Fruit fly (Drosophila melanogaster) whole organism, embryonic: ENCODE results near the gene Col4a1.

Experiments
- CG10274 ChIP-seq: fragments of 200-800 bp; sonication (Bioruptor generic); optimal IDR thresholded peaks from 3 replicates; lab custom pipeline; 2017; ENCODE audit warnings: missing biosample characterization, mild to moderate bottlenecking, missing genetic modification characterization
- CG10543 ChIP-seq: fragments of 200-800 bp; sonication (Bioruptor generic); optimal IDR thresholded peaks from 3 replicates; lab custom pipeline; 2017; ENCODE audit warnings: missing biosample characterization, mild to moderate bottlenecking, missing genetic modification characterization, moderate library complexity
- CG10979 ChIP-seq: fragments of 200-800 bp; sonication (Bioruptor generic); optimal IDR thresholded peaks from 2 replicates; lab custom pipeline; 2018; ENCODE audit warnings: missing biosample characterization, mild to moderate bottlenecking, missing genetic modification characterization, moderate library complexity
- CG12769 ChIP-seq: fragments of 200-800 bp; sonication (Bioruptor generic); optimal IDR thresholded peaks from 2 replicates; lab custom pipeline; 2019; ENCODE audit warnings: missing biosample characterization, mild to moderate bottlenecking, missing genetic modification characterization, moderate library complexity
- CG15479 ChIP-seq: fragments of 200-800 bp; sonication (Bioruptor generic); optimal IDR thresholded peaks from 3 replicates; lab custom pipeline; 2019; ENCODE audit warnings: missing biosample characterization, mild to moderate bottlenecking, missing genetic modification characterization, moderate library complexity
- CG16779 ChIP-seq: fragments of 200-800 bp; sonication (Bioruptor generic); IDR thresholded peaks from 2 replicates; pipeline ENCODE4 v1.3.6; 2022; ENCODE audit warnings: missing biosample characterization, missing genetic modification characterization
- CG16815 ChIP-seq: fragments of 200-800 bp; sonication (Bioruptor generic); optimal IDR thresholded peaks from 3 replicates; lab custom pipeline; 2017; ENCODE audit warnings: missing biosample characterization, mild to moderate bottlenecking, missing genetic modification characterization
- CG17385 ChIP-seq: fragments of 200-800 bp; sonication (Bioruptor generic); optimal IDR thresholded peaks from 3 replicates; lab custom pipeline; 2018; ENCODE audit warnings: missing biosample characterization, mild to moderate bottlenecking, missing genetic modification characterization
- CG17802 ChIP-seq: fragments of 200-800 bp; sonication (Bioruptor generic); optimal IDR thresholded peaks from 2 replicates; lab custom pipeline; 2018; ENCODE audit warnings: missing biosample characterization, mild to moderate bottlenecking, missing genetic modification characterization, moderate library complexity
- CG17912 ChIP-seq: fragments of 200-800 bp; sonication (Bioruptor generic); optimal IDR thresholded peaks from 2 replicates; lab custom pipeline; 2018; ENCODE audit warnings: missing biosample characterization, mild to moderate bottlenecking, missing genetic modification characterization
- CG30431 ChIP-seq: fragments of 200-800 bp; sonication (Bioruptor generic); optimal IDR thresholded peaks from 2 replicates; lab custom pipeline; 2017; ENCODE audit warnings: missing biosample characterization, missing genetic modification characterization
- CG32532 ChIP-seq: fragments of 200-800 bp; sonication (Bioruptor generic); IDR thresholded peaks from 2 replicates; pipeline ENCODE4 v1.3.6; 2022; ENCODE audit warnings: missing biosample characterization, missing genetic modification characterization
- CG3407 ChIP-seq: fragments of 200-800 bp; sonication (Bioruptor generic); optimal IDR thresholded peaks from 2 replicates; lab custom pipeline; 2018; ENCODE audit warnings: missing biosample characterization, mild to moderate bottlenecking, missing genetic modification characterization
- CG34376 ChIP-seq: fragments of 200-800 bp; sonication (Bioruptor generic); optimal IDR thresholded peaks from 2 replicates; lab custom pipeline; 2018; ENCODE audit warnings: missing biosample characterization, mild to moderate bottlenecking, missing genetic modification characterization
- CG5953 ChIP-seq: fragments of 200-800 bp; sonication (Bioruptor generic); IDR thresholded peaks from 2 replicates; pipeline ENCODE4 v1.3.6; 2022; ENCODE audit warnings: missing biosample characterization, missing genetic modification characterization
- CG6272 ChIP-seq: fragments of 200-800 bp; sonication (Bioruptor generic); IDR thresholded peaks from 2 replicates; pipeline ENCODE4 v1.3.6; 2022; ENCODE audit warnings: missing biosample characterization, missing genetic modification characterization
- CG8089 ChIP-seq: fragments of 200-800 bp; sonication (Bioruptor generic); optimal IDR thresholded peaks from 3 replicates; lab custom pipeline; 2016; ENCODE audit warnings: missing biosample characterization, missing genetic modification characterization
- CG8765 ChIP-seq: fragments of 200-800 bp; sonication (Bioruptor generic); IDR thresholded peaks from 2 replicates; pipeline ENCODE4 v1.3.6; 2022; ENCODE audit warnings: missing biosample characterization, missing genetic modification characterization
- CG9215 ChIP-seq: fragments of 200-800 bp; sonication (Bioruptor generic); IDR thresholded peaks from 2 replicates; pipeline ENCODE4 v1.3.6; 2022; ENCODE audit warnings: missing biosample characterization, missing genetic modification characterization
- Deaf1 ChIP-seq: fragments of 200-800 bp; optimal IDR thresholded peaks from 3 replicates; lab custom pipeline; 2019; ENCODE audit warnings: missing biosample characterization, mild to moderate bottlenecking, missing genetic modification characterization, moderate library complexity
- Dek ChIP-seq: fragments of 200-800 bp; sonication (Bioruptor generic); optimal IDR thresholded peaks from 3 replicates; lab custom pipeline; 2019; ENCODE audit warnings: missing biosample characterization, mild to moderate bottlenecking, missing genetic modification characterization, moderate library complexity
- E2f2 ChIP-seq: fragments of 200-800 bp; sonication (Bioruptor generic); IDR thresholded peaks from 2 replicates; pipeline ENCODE4 v1.3.6; 2022; ENCODE audit warnings: missing biosample characterization, missing genetic modification characterization
- HLH54F ChIP-seq: fragments of 200-800 bp; sonication (Bioruptor generic); optimal IDR thresholded peaks from 3 replicates; lab custom pipeline; 2016; ENCODE audit warnings: missing biosample characterization, missing genetic modification characterization
- Med ChIP-seq: fragments of 200-800 bp; sonication (Bioruptor generic); peaks from one replicate; lab custom pipeline; 2016; ENCODE audit warnings: missing biosample characterization, missing genetic modification characterization, mild to moderate bottlenecking, inconsistent platforms, moderate library complexity
- Mes4 ChIP-seq: fragments of 200-800 bp; sonication (Bioruptor generic); optimal IDR thresholded peaks from 2 replicates; lab custom pipeline; 2016; ENCODE audit warnings: missing biosample characterization, missing genetic modification characterization
- Myb ChIP-seq: fragments of 200-800 bp; sonication (Bioruptor generic); optimal IDR thresholded peaks from 2 replicates; lab custom pipeline; 2016; ENCODE audit warnings: missing biosample characterization, missing genetic modification characterization
- Pdp1 ChIP-seq, 2 experiments: fragments of 200-800 bp; sonication (Bioruptor generic); optimal IDR thresholded peaks; 3 replicates each; lab custom pipeline; 2016; ENCODE audit warnings: missing biosample characterization in 2 of 2, missing genetic modification characterization in 2 of 2, mild to moderate bottlenecking in 1 of 2, moderate library complexity in 1 of 2
- Ravus ChIP-seq: fragments of 200-800 bp; sonication (Bioruptor generic); IDR thresholded peaks from 2 replicates; pipeline ENCODE4 v1.3.6; 2022; ENCODE audit warnings: missing biosample characterization, missing genetic modification characterization
- Scr ChIP-seq: fragments of 200-800 bp; sonication (Bioruptor generic); IDR thresholded peaks from 2 replicates; pipeline ENCODE4 v1.3.6; 2022; ENCODE audit warnings: missing biosample characterization, missing genetic modification characterization; ENCODE audit not compliant: partially characterized antibody
- Ssrp ChIP-seq: fragments of 200-800 bp; sonication (Bioruptor generic); optimal IDR thresholded peaks from 2 replicates; lab custom pipeline; 2018; ENCODE audit warnings: missing biosample characterization, mild to moderate bottlenecking, missing genetic modification characterization, moderate library complexity
- Taf1 ChIP-seq: fragments of 200-800 bp; sonication (Bioruptor generic); IDR thresholded peaks from 2 replicates; pipeline ENCODE4 v1.3.6; 2022; ENCODE audit warnings: missing biosample characterization, missing genetic modification characterization
- Trl ChIP-seq, 3 experiments: fragments of >200 bp in 2 of 3; fragments of 200-800 bp in 1 of 3; sonication (Bioruptor generic) in 1 of 3; optimal IDR thresholded peaks; 2 replicates in 1 of 3; 3 replicates in 2 of 3; lab custom pipeline; 2016 to 2017; ENCODE audit warnings: missing biosample characterization in 1 of 3, missing genetic modification characterization in 1 of 3
- ase ChIP-seq: fragments of 200-800 bp; sonication (Bioruptor generic); IDR thresholded peaks from 3 replicates; pipeline ENCODE4 v1.3.6; 2022; ENCODE audit warnings: missing biosample characterization, missing genetic modification characterization
- ato ChIP-seq: fragments of 200-800 bp; sonication (Bioruptor generic); IDR thresholded peaks from 2 replicates; pipeline ENCODE4 v1.3.6; 2022; ENCODE audit warnings: missing biosample characterization, missing genetic modification characterization; ENCODE audit not compliant: partially characterized antibody
- bbx ChIP-seq: fragments of 200-800 bp; sonication (Bioruptor generic); IDR thresholded peaks from 2 replicates; pipeline ENCODE4 v1.3.6; 2022; ENCODE audit warnings: missing biosample characterization, missing genetic modification characterization; ENCODE audit not compliant: partially characterized antibody
- chinmo ChIP-seq: fragments of 200-800 bp; sonication (Bioruptor generic); IDR thresholded peaks from 4 replicates; pipeline ENCODE4 v1.3.6; 2022; ENCODE audit warnings: missing biosample characterization, missing genetic modification characterization; ENCODE audit not compliant: partially characterized antibody
- disco-r ChIP-seq: fragments of 200-800 bp; sonication (Bioruptor generic); optimal IDR thresholded peaks from 2 replicates; lab custom pipeline; 2016; ENCODE audit warnings: missing biosample characterization, missing genetic modification characterization
- dm ChIP-seq: fragments of 200-800 bp; sonication (Bioruptor generic); optimal IDR thresholded peaks from 3 replicates; lab custom pipeline; 2016; ENCODE audit warnings: missing biosample characterization, missing genetic modification characterization
- dmrt11E ChIP-seq: fragments of 200-800 bp; sonication (Bioruptor generic); optimal IDR thresholded peaks from 3 replicates; lab custom pipeline; 2018; ENCODE audit warnings: missing biosample characterization, mild to moderate bottlenecking, missing genetic modification characterization, moderate library complexity
- exex ChIP-seq: fragments of 200-800 bp; sonication (Bioruptor generic); optimal IDR thresholded peaks from 4 replicates; lab custom pipeline; 2018; ENCODE audit warnings: missing biosample characterization, mild to moderate bottlenecking, missing genetic modification characterization, moderate library complexity
- gt ChIP-seq: fragments of 200-800 bp; sonication (Bioruptor generic); IDR thresholded peaks from 2 replicates; pipeline ENCODE4 v1.3.6; 2022; ENCODE audit warnings: missing biosample characterization, missing genetic modification characterization
- her ChIP-seq: fragments of 200-800 bp; sonication (Bioruptor generic); optimal IDR thresholded peaks from 2 replicates; lab custom pipeline; 2016; ENCODE audit warnings: missing biosample characterization, missing genetic modification characterization
- ro ChIP-seq: fragments of 200-800 bp; sonication (Bioruptor generic); IDR thresholded peaks from 2 replicates; pipeline ENCODE4 v1.3.6; 2022; ENCODE audit warnings: missing biosample characterization, missing genetic modification characterization
- run ChIP-seq: fragments of 200-800 bp; sonication (Bioruptor generic); optimal IDR thresholded peaks from 3 replicates; lab custom pipeline; 2018; ENCODE audit warnings: missing biosample characterization, mild to moderate bottlenecking, missing genetic modification characterization
- sd ChIP-seq: fragments of 200-800 bp; sonication (Bioruptor generic); optimal IDR thresholded peaks from 3 replicates; lab custom pipeline; 2018; ENCODE audit warnings: missing biosample characterization, mild to moderate bottlenecking, missing genetic modification characterization, moderate library complexity
- sens ChIP-seq: fragments of 200-800 bp; sonication (Bioruptor generic); peaks from one replicate; lab custom pipeline; 2016; ENCODE audit warnings: missing biosample characterization, missing genetic modification characterization

Col4a1 gene

DNA sequence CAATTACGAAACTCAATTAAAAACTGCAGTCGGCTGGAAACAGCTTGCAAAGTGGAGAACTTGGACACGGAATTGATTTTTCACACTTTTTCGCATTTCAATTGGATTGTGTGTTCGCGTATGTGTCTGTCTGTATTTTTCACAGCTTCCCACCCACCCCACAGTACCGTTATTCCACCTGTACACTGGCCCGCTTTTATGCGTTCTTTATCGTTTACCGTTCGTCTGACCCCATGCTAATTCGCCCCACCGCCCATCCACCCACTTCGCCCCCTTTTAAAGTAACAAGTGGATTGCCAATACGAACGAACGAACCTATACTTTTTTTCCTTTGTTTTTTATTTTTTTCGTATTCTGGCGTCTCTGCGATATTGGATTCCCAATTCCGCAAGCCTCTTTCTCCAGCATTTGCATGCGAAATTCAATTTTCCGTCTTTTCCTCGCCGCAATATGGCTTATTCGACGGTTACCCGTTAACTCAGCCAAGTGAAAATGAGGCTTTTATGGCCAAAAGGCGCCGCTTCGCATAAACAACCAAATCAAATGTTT is 47.2 kb upstream of the Col4a1 start (continued):
- TF ChIP-seq HLH54F (GFP tag; lab: Kevin White, UChicago) (no peak), Med (peak; percentile 78)

DNA sequence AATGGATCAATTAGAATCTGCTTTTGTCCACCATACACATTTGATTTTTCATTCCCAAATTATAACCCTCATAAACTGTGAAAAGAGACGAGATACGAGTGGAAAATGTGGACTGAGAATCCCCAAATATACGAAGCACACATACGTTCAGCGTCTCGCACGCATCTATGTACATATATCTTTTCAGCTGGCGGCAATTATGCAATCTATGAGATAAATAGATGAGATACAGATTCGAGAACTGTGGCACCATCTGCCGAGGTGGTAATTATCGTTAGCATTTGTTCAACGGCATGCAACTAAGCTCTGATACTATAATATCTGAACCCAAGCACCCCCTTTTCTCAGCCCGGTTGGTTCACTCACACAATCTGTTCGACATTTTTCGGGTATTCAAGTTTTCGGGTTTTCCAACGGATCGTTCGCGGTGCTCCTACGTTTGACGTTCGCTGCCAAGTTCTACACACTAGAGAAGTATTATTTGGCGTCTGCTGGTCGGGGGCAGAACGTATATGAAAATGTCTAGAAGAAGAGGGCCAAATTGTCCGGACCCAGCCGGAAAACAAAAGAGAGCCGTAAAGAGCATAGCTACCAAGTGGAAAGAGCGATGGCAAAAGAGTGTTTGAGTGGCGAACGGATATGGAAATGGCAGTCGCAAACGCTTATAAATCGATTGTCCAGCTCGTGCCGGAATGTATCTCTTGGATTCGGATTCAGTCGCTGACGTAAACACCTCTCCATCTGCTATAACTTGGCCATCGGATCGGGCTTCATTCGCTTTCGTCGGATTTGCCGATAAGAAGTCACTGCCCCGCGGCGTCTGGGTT is 34.2 kb upstream of the Col4a1 start:
- peak; percentile 50 for TF ChIP-seq sens (GFP tag; lab: Kevin White, UChicago)
- peak; percentile 11; the same call in 1 of the 2 replicates for TF ChIP-seq CG32532 (GFP tag; lab: Robert Waterston, UW)
- no peak for TF ChIP-seq bbx
- peak; percentile 33 for TF ChIP-seq CG10543
- TF ChIP-seq ato (GFP tag; lab: Robert Waterston, UW) = no peak
- TF ChIP-seq CG30431 = no peak
- peak; percentile 52 to 77 for TF ChIP-seq Trl (optimal IDR thresholded peaks at IDR 0.05; lab: Kevin White, UChicago)
- TF ChIP-seq Trl (GFP tag; optimal IDR thresholded peaks at IDR 0.05; lab: Kevin White, UChicago) = no peak
- TF ChIP-seq CG6272 (GFP tag; lab: Robert Waterston, UW) = no peak
- TF ChIP-seq CG17912 = no peak
- no peak for TF ChIP-seq Ssrp
- TF ChIP-seq dmrt11E (tag; lab: Kevin White, UChicago) = no peak
- no peak for TF ChIP-seq Myb
- TF ChIP-seq Mes4 = no peak
- TF ChIP-seq CG9215 (GFP tag; lab: Robert Waterston, UW) = no peak
- no peak for TF ChIP-seq exex (tag; lab: Kevin White, UChicago)
- TF ChIP-seq run = no peak
- no peak for TF ChIP-seq Ravus (GFP tag; lab: Robert Waterston, UW)
- peak; percentile 35 for TF ChIP-seq CG15479 (GFP tag; lab: Kevin White, UChicago)
- no peak for TF ChIP-seq disco-r (GFP tag; lab: Kevin White, UChicago)
- TF ChIP-seq her (GFP tag; lab: Kevin White, UChicago) = no peak
- no peak for TF ChIP-seq CG8089 (GFP tag; lab: Kevin White, UChicago)
- TF ChIP-seq CG12769 (tag; lab: Kevin White, UChicago) = peak; percentile 66
- TF ChIP-seq Deaf1 (tag; lab: Kevin White, UChicago) = peak; percentile 71
- no peak for TF ChIP-seq gt
- peak; percentile 22; the same call in 1 of the 2 replicates for TF ChIP-seq Scr
- no peak for TF ChIP-seq dm (GFP tag; lab: Kevin White, UChicago)
- no peak for TF ChIP-seq ase (GFP tag; lab: Robert Waterston, UW)
- TF ChIP-seq CG17802 (tag; lab: Kevin White, UChicago) = no peak
- TF ChIP-seq ro = no peak
- no peak for TF ChIP-seq CG16779 (GFP tag; lab: Robert Waterston, UW)
- no peak for TF ChIP-seq CG8765
- TF ChIP-seq sd = peak; percentile 86
- peak in 1 of 2 experiments; percentile 95 for TF ChIP-seq Pdp1 (GFP tag; optimal IDR thresholded peaks at IDR 0.05; lab: Kevin White, UChicago)
- TF ChIP-seq chinmo = 0 out of 4 replicates have a peak, but pooled peaks have one; percentile 28
- no peak for TF ChIP-seq CG5953 (GFP tag; lab: Robert Waterston, UW)
- TF ChIP-seq CG16815 = no peak
- peak; percentile 73 for TF ChIP-seq Med
- TF ChIP-seq CG3407 (GFP tag; lab: Kevin White, UChicago) = no peak
- no peak for TF ChIP-seq CG10979 (tag; lab: Kevin White, UChicago)
- no peak for TF ChIP-seq Taf1
- peak; percentile 34 for TF ChIP-seq CG17385 (GFP tag; lab: Kevin White, UChicago)
- TF ChIP-seq CG10274 (GFP tag; lab: Kevin White, UChicago) = no peak
- TF ChIP-seq E2f2 = no peak
- TF ChIP-seq Dek (tag; lab: Kevin White, UChicago) = no peak
- no peak for TF ChIP-seq CG34376 (GFP tag; lab: Kevin White, UChicago)
